Fruit fly (Drosophila melanogaster): ENCODE measurements around the gene CG17294.

Gene CG17294

DNA sequence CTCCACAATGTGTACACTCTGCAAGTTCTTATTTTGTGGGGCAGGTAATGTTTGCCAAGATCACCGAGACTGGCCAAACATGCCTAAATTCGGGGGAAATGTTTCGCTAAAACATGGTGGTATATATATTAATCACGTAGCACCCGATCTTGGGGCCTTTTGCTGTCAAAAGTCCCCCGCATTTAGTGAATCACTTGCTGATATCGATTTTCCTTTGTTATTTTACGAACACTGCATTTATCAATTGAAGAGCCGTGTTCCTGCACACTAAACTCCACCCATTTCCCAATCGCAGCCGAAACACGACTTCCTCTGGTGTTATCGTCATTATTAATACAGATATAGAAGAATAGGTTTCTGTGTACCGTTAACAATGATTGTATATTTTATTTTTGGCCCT, 44.9 kb downstream of the CG17294 start:
- no peak for TF ChIP-seq HLH3B (GFP tag; IDR thresholded peaks at IDR 0.05)
- TF ChIP-seq sens (GFP tag), result peak; percentile 44
- TF ChIP-seq kni (GFP tag; optimal IDR thresholded peaks at IDR 0.05), result peak; percentile 58
- TF ChIP-seq chinmo (GFP tag; IDR thresholded peaks at IDR 0.05; ENCODE audit: partially characterized antibody), result no peak

DNA sequence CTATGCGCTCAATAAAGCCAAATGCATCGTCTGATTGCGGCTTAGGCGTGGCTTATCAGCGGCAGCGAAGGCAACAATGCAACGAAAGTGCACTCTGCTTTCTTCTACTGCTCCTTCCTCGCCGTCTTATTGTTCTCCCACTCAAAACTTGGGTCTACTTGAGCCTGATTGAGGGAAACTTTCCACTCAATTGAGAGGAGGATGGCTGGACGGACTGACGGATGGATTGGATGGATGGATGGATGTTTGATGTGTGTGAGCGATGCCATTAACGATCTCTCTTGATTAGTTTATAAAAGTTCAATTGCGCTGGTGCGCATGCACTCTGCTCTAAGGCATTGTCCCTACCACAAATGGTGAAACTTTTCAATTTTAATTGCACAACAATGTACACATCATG, 46.2 kb downstream of the CG17294 start:
- no peak for TF ChIP-seq en (GFP tag; optimal IDR thresholded peaks at IDR 0.05)
- TF ChIP-seq inv (GFP tag; IDR thresholded peaks at IDR 0.05; ENCODE audit: partially characterized antibody), result no peak
- peak; percentile 27 for TF ChIP-seq Med (GFP tag)
- TF ChIP-seq CG12236 (GFP tag; optimal IDR thresholded peaks at IDR 0.05), result no peak
- peak; percentile 79 for TF ChIP-seq z (GFP tag; IDR thresholded peaks at IDR 0.05)
- TF ChIP-seq HHEX (GFP tag; optimal IDR thresholded peaks at IDR 0.05), result no peak
- no peak for TF ChIP-seq Dbx (GFP tag; IDR thresholded peaks at IDR 0.05)
- TF ChIP-seq Ets65A (GFP tag), result peak; percentile 3
- TF ChIP-seq Doc3 (GFP tag; IDR thresholded peaks at IDR 0.05; ENCODE audit: partially characterized antibody), result no peak
- no peak for TF ChIP-seq CG11723 (GFP tag; optimal IDR thresholded peaks at IDR 0.05)
- no peak for TF ChIP-seq CG18476 (GFP tag; optimal IDR thresholded peaks at IDR 0.05)
- peak; percentile 98 for TF ChIP-seq CG8281 (tag; optimal IDR thresholded peaks at IDR 0.05)
- no peak for TF ChIP-seq ase (GFP tag; IDR thresholded peaks at IDR 0.05)
- no peak for TF ChIP-seq HLH4C (GFP tag; IDR thresholded peaks at IDR 0.05; ENCODE audit: partially characterized antibody)

DNA sequence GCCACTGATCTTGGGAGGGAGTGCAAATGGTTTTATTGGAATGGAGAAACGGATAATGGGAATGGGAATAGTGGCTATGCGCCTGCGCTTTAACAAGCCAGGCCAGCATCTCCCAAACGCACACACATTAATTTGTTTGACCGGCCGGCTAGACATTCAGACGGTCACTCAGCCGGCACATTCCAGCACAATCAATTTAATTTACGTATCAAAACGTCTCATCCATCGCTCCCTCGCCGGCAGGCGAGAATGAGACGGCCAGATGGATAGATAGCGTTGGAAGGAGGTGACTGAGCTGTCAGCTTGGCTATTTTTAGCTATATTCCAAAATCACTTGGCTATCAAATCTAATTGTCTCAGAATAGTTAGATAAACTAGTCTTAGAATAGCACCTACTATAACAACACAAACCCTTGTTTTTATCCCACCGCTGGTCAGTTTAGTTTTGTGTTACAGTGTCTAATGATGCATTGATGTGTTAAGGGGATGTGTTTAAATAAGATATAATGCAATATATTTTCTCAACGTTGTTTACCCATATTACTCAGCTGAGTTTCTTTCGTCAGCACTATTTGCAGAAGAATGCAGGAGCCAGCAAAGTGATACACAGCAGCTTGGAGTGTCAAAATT, 46.7 kb downstream of the CG17294 start:
- TF ChIP-seq ci (GFP tag; IDR thresholded peaks at IDR 0.05), result peak; percentile 19; the same call in 1 of the 3 replicates
- TF ChIP-seq vvl (GFP tag; IDR thresholded peaks at IDR 0.05), result 0 out of 2 replicates have a peak, but pooled peaks have one; percentile 6
- 0 out of 2 replicates have a peak, but pooled peaks have one; percentile 12 for TF ChIP-seq wdn (GFP tag; IDR thresholded peaks at IDR 0.05)
- TF ChIP-seq Kr (GFP tag; optimal IDR thresholded peaks at IDR 0.05), result peak; percentile 34
- peak; percentile 8 for TF ChIP-seq unpg (GFP tag; optimal IDR thresholded peaks at IDR 0.05)
- peak; percentile 71 for TF ChIP-seq ATbp (GFP tag; optimal IDR thresholded peaks at IDR 0.05)
- peak; percentile 28 for TF ChIP-seq Camta (GFP tag; optimal IDR thresholded peaks at IDR 0.05)
- TF ChIP-seq CG1602 (GFP tag; optimal IDR thresholded peaks at IDR 0.05), result peak; percentile 33
- TF ChIP-seq btn (GFP tag; optimal IDR thresholded peaks at IDR 0.05), result no peak
- peak; percentile 22 for TF ChIP-seq CG8281 (tag; optimal IDR thresholded peaks at IDR 0.05)
- TF ChIP-seq sob (GFP tag; IDR thresholded peaks at IDR 0.05), result no peak
- TF ChIP-seq stwl (tag; optimal IDR thresholded peaks at IDR 0.05), result peak; percentile 2
- TF ChIP-seq CG3407 (GFP tag; optimal IDR thresholded peaks at IDR 0.05), result peak; percentile 24
- peak; percentile 15 for TF ChIP-seq CG8924 (tag; optimal IDR thresholded peaks at IDR 0.05)
- TF ChIP-seq lola (GFP tag; optimal IDR thresholded peaks at IDR 0.05), result peak in 1 of 3 experiments; percentile 38
- TF ChIP-seq eve (GFP tag; optimal IDR thresholded peaks at IDR 0.05), result peak in 1 of 2 experiments; percentile 67
- TF ChIP-seq sens (GFP tag), result peak; percentile 84
- TF ChIP-seq CG2116 (GFP tag; optimal IDR thresholded peaks at IDR 0.05), result peak; percentile 8
- peak; percentile 9 for TF ChIP-seq Mes4 (GFP tag; optimal IDR thresholded peaks at IDR 0.05)
- TF ChIP-seq CG17361 (GFP tag; IDR thresholded peaks at IDR 0.05), result peak; percentile 44; the same call in 2 of the 3 replicates
- TF ChIP-seq CG6813 (GFP tag; optimal IDR thresholded peaks at IDR 0.05), result no peak
- TF ChIP-seq az2 (GFP tag; optimal IDR thresholded peaks at IDR 0.05), result no peak
- peak; percentile 36 for TF ChIP-seq CG2678 (tag; optimal IDR thresholded peaks at IDR 0.05)
- peak; percentile 31 for TF ChIP-seq dmrt11E (tag; optimal IDR thresholded peaks at IDR 0.05)
- peak; percentile 21 for TF ChIP-seq Sox100B (GFP tag; optimal IDR thresholded peaks at IDR 0.05)
- peak; percentile 6 for TF ChIP-seq CrebB (tag; optimal IDR thresholded peaks at IDR 0.05)
- TF ChIP-seq CG15601 (tag; optimal IDR thresholded peaks at IDR 0.05), result peak; percentile 25
- TF ChIP-seq tap (tag; optimal IDR thresholded peaks at IDR 0.05), result peak; percentile 5
- no peak for TF ChIP-seq CG8765 (GFP tag; IDR thresholded peaks at IDR 0.05)
- TF ChIP-seq row (GFP tag; IDR thresholded peaks at IDR 0.05), result peak; percentile 46; the same call in 2 of the 3 replicates
- peak; percentile 14 for TF ChIP-seq CG13424 (tag; optimal IDR thresholded peaks at IDR 0.05)
